Fruit fly (Drosophila melanogaster) whole organism, pupa: ENCODE results near the gene RpS4.
A peak's percentile ranks its signal among the peaks of the same experiment; 100 is the strongest.

Source experiments
- CG10348 ChIP-seq: fragments of 200-800 bp; sonication (Bioruptor generic); IDR thresholded peaks from 2 replicates; pipeline ENCODE4 v1.3.6; 2022; ENCODE audit warnings: missing biosample characterization, missing genetic modification characterization
- CG12605 ChIP-seq: fragments of 200-800 bp; sonication (Bioruptor generic); IDR thresholded peaks from 2 replicates; pipeline ENCODE4 v1.3.6; 2022; ENCODE audit warnings: missing biosample characterization, missing genetic modification characterization
- CG13204 ChIP-seq: fragments of 200-800 bp; sonication (Bioruptor generic); optimal IDR thresholded peaks from 2 replicates; lab custom pipeline; 2018; ENCODE audit warnings: missing biosample characterization, mild to moderate bottlenecking, missing genetic modification characterization, moderate library complexity
- CG14655 ChIP-seq: fragments of 200-800 bp; sonication (Bioruptor generic); optimal IDR thresholded peaks from 3 replicates; lab custom pipeline; 2017; ENCODE audit warnings: mild to moderate bottlenecking, missing biosample characterization, missing genetic modification reagents, missing genetic modification characterization
- CG15710 ChIP-seq: fragments of 200-800 bp; sonication (Bioruptor generic); optimal IDR thresholded peaks from 2 replicates; lab custom pipeline; 2018; ENCODE audit warnings: missing biosample characterization, mild to moderate bottlenecking, missing genetic modification characterization, moderate library complexity
- CG17806 ChIP-seq: fragments of 200-800 bp; sonication (Bioruptor generic); optimal IDR thresholded peaks from 2 replicates; lab custom pipeline; 2018; ENCODE audit warnings: missing biosample characterization, mild to moderate bottlenecking, missing genetic modification characterization, moderate library complexity
- CG32121 ChIP-seq: fragments of 200-800 bp; sonication (Bioruptor generic); IDR thresholded peaks from 2 replicates; pipeline ENCODE4 v1.3.6; 2022; ENCODE audit warnings: missing biosample characterization, missing genetic modification characterization
- CG34367 ChIP-seq: fragments of 200-800 bp; sonication (Bioruptor generic); optimal IDR thresholded peaks from 2 replicates; lab custom pipeline; 2018; ENCODE audit warnings: missing biosample characterization, mild to moderate bottlenecking, missing genetic modification characterization
- CG4496 ChIP-seq: fragments of 200-800 bp; sonication (Bioruptor generic); IDR thresholded peaks from 3 replicates; pipeline ENCODE4 v1.3.6; 2022; ENCODE audit warnings: missing biosample characterization, missing genetic modification characterization
- CG8159 ChIP-seq: fragments of 200-800 bp; sonication (Bioruptor generic); optimal IDR thresholded peaks from 3 replicates; lab custom pipeline; 2018; ENCODE audit warnings: missing biosample characterization, mild to moderate bottlenecking, missing genetic modification characterization, moderate library complexity
- CG8301 ChIP-seq: fragments of 200-800 bp; sonication (Bioruptor generic); optimal IDR thresholded peaks from 2 replicates; lab custom pipeline; 2018; ENCODE audit warnings: missing biosample characterization, mild to moderate bottlenecking, missing genetic modification characterization
- CG9948 ChIP-seq: fragments of 200-800 bp; sonication (Bioruptor generic); optimal IDR thresholded peaks from 2 replicates; lab custom pipeline; 2018; ENCODE audit warnings: missing biosample characterization, mild to moderate bottlenecking, missing genetic modification characterization, moderate library complexity
- D1 ChIP-seq: fragments of 200-800 bp; sonication (Bioruptor generic); optimal IDR thresholded peaks from 2 replicates; lab custom pipeline; 2018; ENCODE audit warnings: missing biosample characterization, mild to moderate bottlenecking, missing genetic modification characterization, moderate library complexity
- EcR ChIP-seq: fragments of 200-800 bp; sonication (Bioruptor generic); optimal IDR thresholded peaks from 3 replicates; lab custom pipeline; 2019; ENCODE audit warnings: missing biosample characterization, missing genetic modification characterization, mild to moderate bottlenecking, moderate library complexity, missing genetic modification reagents
- Ets98B ChIP-seq: fragments of 200-800 bp; sonication (Bioruptor generic); IDR thresholded peaks from 2 replicates; pipeline ENCODE4 v1.3.6; 2022; ENCODE audit warnings: missing biosample characterization, missing genetic modification characterization
- Pif1A ChIP-seq: fragments of 200-800 bp; sonication (Bioruptor generic); optimal IDR thresholded peaks from 3 replicates; lab custom pipeline; 2016; ENCODE audit warnings: missing biosample characterization, missing genetic modification characterization
- Pif1B ChIP-seq: fragments of 200-800 bp; sonication (Bioruptor generic); optimal IDR thresholded peaks from 3 replicates; lab custom pipeline; 2016; ENCODE audit warnings: missing biosample characterization, missing genetic modification characterization
- Snoo ChIP-seq: fragments of 200-800 bp; sonication (Bioruptor generic); optimal IDR thresholded peaks from 3 replicates; lab custom pipeline; 2017; ENCODE audit warnings: missing biosample characterization, mild to moderate bottlenecking, missing genetic modification characterization, inconsistent platforms
- fd96Ca ChIP-seq: fragments of 200-800 bp; sonication (Bioruptor generic); IDR thresholded peaks from 3 replicates; pipeline ENCODE4 v1.3.6; 2022; ENCODE audit warnings: missing biosample characterization, missing genetic modification characterization
- gl ChIP-seq: fragments of 200-800 bp; sonication (Bioruptor generic); optimal IDR thresholded peaks from 2 replicates; lab custom pipeline; 2018; ENCODE audit warnings: missing biosample characterization, mild to moderate bottlenecking, missing genetic modification characterization
- rn ChIP-seq: fragments of 200-800 bp; sonication (Bioruptor generic); IDR thresholded peaks from 2 replicates; pipeline ENCODE4 v1.3.6; 2022; ENCODE audit warnings: missing biosample characterization, missing genetic modification characterization

RpS4 gene

DNA sequence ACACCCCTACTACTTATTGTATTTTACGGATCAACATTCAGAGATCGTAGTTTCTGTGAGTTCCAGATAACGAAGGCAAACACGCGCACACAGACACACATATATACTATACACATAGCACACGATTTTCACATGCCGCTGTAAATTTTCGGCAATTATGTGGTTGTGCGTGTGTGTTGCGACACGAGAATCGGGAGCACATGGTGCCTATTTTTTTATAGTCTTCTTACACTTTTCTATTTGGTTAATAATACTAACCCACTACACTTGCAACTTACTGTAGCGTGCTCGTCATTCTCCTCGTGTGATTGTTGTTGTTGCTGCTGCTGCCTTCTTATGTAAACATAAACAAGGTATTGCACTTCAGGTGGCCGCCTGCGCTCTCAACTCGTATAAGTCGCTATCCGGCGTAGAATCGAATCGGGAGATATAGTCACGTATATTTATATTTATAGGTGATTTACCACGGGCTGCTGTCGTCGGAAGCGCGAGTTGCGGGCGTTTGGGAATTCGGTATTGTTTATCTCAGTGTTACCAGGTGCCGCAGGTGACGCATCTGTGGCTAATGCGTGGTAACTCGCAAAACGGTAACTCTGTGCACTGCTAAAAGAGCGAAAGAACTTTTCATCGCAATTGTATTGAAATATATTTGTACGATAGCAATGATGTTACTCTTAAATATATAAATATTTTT, 19.2 kb upstream of the RpS4 start, which contains the start of gene Adk2:
Adk2 (minus strand) TSS at position 529 of the 694 bp plus-strand sequence.
- TF ChIP-seq EcR (GFP tag; lab: Kevin White, UChicago): no peak
- TF ChIP-seq CG12605 (GFP tag; lab: Robert Waterston, UW): peak; percentile 37; the same call in 1 of the 2 replicates
- no peak for TF ChIP-seq D1 (tag; lab: Kevin White, UChicago)
- no peak for TF ChIP-seq Pif1A
- TF ChIP-seq CG32121 (GFP tag; lab: Robert Waterston, UW): peak; percentile 65; the same call in 1 of the 2 replicates
- no peak for TF ChIP-seq CG15710 (tag; lab: Kevin White, UChicago)
- TF ChIP-seq Pif1B (GFP tag; lab: Kevin White, UChicago): no peak
- no peak for TF ChIP-seq CG9948 (tag; lab: Kevin White, UChicago)
- peak; percentile 1 for TF ChIP-seq Snoo (tag; lab: Kevin White, UChicago)
- no peak for TF ChIP-seq gl (tag; lab: Kevin White, UChicago)
- no peak for TF ChIP-seq CG8159 (tag; lab: Kevin White, UChicago)
- peak; percentile 43 for TF ChIP-seq Ets98B (GFP tag; lab: Robert Waterston, UW)
- peak; percentile 55; the same call in 2 of the 3 replicates for TF ChIP-seq fd96Ca
- TF ChIP-seq rn (GFP tag; lab: Robert Waterston, UW): no peak
- TF ChIP-seq CG17806: no peak
- no peak for TF ChIP-seq CG10348
- TF ChIP-seq CG8301: no peak
- no peak for TF ChIP-seq CG14655 (GFP tag; lab: Kevin White, UChicago)
- TF ChIP-seq CG4496 (GFP tag; lab: Robert Waterston, UW): 0 out of 3 replicates have a peak, but pooled peaks have one; percentile 43
- TF ChIP-seq CG13204 (GFP tag; lab: Kevin White, UChicago): no peak

DNA sequence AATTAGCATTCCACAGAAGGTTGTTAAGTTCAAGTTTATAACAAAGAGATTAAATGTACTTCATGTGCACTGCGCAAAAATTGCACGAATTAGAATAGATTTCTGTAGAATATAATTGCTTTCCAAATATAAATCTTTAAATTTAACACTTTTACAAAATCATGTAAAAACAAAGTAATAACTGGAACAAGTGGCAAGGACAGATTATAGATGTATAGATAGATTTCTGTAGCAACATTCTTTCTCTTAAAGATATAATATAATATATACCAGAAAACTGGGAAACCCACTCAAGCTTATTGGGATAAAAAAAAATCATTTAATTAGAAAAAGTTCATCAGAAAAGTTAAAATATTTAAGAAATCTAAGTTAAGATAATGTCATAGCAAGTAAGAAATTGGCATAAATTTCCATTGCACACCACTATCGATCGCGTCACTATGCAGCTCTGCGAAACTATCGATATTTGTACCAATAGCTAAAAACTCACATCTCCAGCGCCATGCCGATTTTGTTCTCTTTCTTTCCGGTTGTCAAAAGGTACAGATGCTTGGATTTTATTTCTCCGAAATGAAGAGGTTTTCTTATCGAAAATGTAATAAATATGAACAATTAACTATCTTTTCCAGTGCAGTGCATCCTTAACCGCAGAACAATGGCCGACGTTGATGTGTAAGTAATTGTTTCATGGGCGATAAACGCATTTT, 18.5 kb upstream of the RpS4 start, which contains the start of gene RpS12:
RpS12 (plus strand) TSS at position 499 of the 707 bp plus-strand sequence.
- peak; percentile 41 for TF ChIP-seq gl (tag; lab: Kevin White, UChicago)
- TF ChIP-seq EcR (GFP tag; lab: Kevin White, UChicago): no peak
- TF ChIP-seq CG34367 (tag; lab: Kevin White, UChicago): peak; percentile 60
- peak; percentile 18 for TF ChIP-seq CG13204 (GFP tag; lab: Kevin White, UChicago)
- peak; percentile 16; the same call in 1 of the 2 replicates for TF ChIP-seq Ets98B (GFP tag; lab: Robert Waterston, UW)
- TF ChIP-seq CG12605 (GFP tag; lab: Robert Waterston, UW): peak; percentile 73
- peak; percentile 27 for TF ChIP-seq Pif1B (GFP tag; lab: Kevin White, UChicago)
- TF ChIP-seq rn (GFP tag; lab: Robert Waterston, UW): peak; percentile 25; the same call in 1 of the 2 replicates
- TF ChIP-seq CG4496 (GFP tag; lab: Robert Waterston, UW): peak; percentile 82
- TF ChIP-seq CG10348: no peak
- peak; percentile 35 for TF ChIP-seq CG17806
- TF ChIP-seq Snoo (tag; lab: Kevin White, UChicago): peak; percentile 79
- no peak for TF ChIP-seq CG8301
- peak; percentile 41 for TF ChIP-seq Pif1A
- peak; percentile 27 for TF ChIP-seq CG9948 (tag; lab: Kevin White, UChicago)
- peak; percentile 45 for TF ChIP-seq CG14655 (GFP tag; lab: Kevin White, UChicago)
- TF ChIP-seq CG8159 (tag; lab: Kevin White, UChicago): peak; percentile 22
- TF ChIP-seq CG15710 (tag; lab: Kevin White, UChicago): peak; percentile 37
- TF ChIP-seq D1 (tag; lab: Kevin White, UChicago): no peak
- peak; percentile 15 for TF ChIP-seq CG32121 (GFP tag; lab: Robert Waterston, UW)
- TF ChIP-seq fd96Ca: no peak; the same call in 2 of the 3 replicates

- TF ChIP-seq CG15710 (tag; lab: Kevin White, UChicago) (no peak), Pif1A (no peak), EcR (GFP tag; lab: Kevin White, UChicago) (no peak), gl (tag; lab: Kevin White, UChicago) (no peak), CG12605 (GFP tag; lab: Robert Waterston, UW) (no peak)
Observed at dm6 chr3L:13026337-13026736, 15.2 kb upstream of the RpS4 start, which contains the start of gene Zmynd10. TSS of gene Zmynd10 (minus strand) at chr3L:13026437.

dm6 chr3L:13026872-13027271, 14.7 kb upstream of the RpS4 start:
- no peak for TF ChIP-seq CG12605 (GFP tag; lab: Robert Waterston, UW)
- TF ChIP-seq CG17806: no peak

DNA sequence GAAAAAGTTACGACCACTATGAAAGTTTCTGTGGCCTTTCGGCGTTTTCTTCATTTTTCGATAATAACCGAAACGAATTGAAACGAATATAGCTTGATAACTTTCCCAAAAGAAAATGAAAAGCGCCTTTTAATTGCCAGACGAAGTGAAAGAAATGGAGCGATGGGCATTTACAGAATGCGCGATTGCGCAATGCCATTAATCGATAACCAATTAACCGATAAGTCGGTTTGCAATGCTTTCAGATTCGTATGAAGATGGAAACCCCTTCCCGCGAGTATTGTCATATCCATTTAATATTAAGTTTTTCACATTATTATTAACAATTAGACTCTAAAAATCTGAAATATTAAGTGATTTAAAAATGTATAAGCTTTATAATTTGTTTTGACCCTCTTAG, 14.2 kb upstream of the RpS4 start:
- TF ChIP-seq Pif1A: no peak
- TF ChIP-seq CG34367 (tag; lab: Kevin White, UChicago): no peak
- TF ChIP-seq CG12605 (GFP tag; lab: Robert Waterston, UW): no peak
- no peak for TF ChIP-seq CG4496 (GFP tag; lab: Robert Waterston, UW)
- TF ChIP-seq, all 21 proteins: peak for 0

DNA sequence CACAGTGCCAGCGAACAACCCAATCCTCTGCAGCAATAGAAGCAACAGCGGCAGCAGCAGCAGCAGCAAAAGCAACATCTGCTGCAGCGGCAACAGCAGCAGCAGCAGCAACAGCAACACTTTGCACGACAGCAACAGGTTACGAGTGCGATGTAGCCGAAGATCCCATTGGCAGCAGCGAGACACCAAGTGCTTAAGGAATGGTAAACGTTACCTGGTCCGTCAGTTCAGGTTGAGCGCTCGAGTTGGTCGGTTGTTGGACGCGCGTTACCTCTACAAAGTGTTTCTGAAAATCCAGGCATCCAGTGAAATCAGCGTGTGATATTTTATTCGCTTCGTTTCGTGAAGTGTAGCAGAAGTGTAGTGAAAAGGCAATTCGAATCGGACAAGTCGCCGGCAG, 12.8 kb upstream of the RpS4 start, which contains the start of gene CG17672:
CG17672 (plus strand) TSS at position 223 of the 400 bp plus-strand sequence.
- TF ChIP-seq Snoo (tag; lab: Kevin White, UChicago): peak; percentile 18
- TF ChIP-seq D1 (tag; lab: Kevin White, UChicago): no peak
- TF ChIP-seq CG8159 (tag; lab: Kevin White, UChicago): peak; percentile 11
- peak; percentile 44; the same call in 1 of the 2 replicates for TF ChIP-seq Ets98B (GFP tag; lab: Robert Waterston, UW)
- TF ChIP-seq CG32121 (GFP tag; lab: Robert Waterston, UW): 0 out of 2 replicates have a peak, but pooled peaks have one; percentile 26
- peak; percentile 58; the same call in 2 of the 3 replicates for TF ChIP-seq CG4496 (GFP tag; lab: Robert Waterston, UW)
- TF ChIP-seq CG34367 (tag; lab: Kevin White, UChicago): no peak
- peak; percentile 54; the same call in 1 of the 2 replicates for TF ChIP-seq CG12605 (GFP tag; lab: Robert Waterston, UW)
